Worm (Caenorhabditis elegans) whole organism, L4 larva: Measurements from ENCODE around the gene fkb-1.
A peak's percentile ranks its signal among the peaks of the same experiment; 100 is the strongest.

Experiments used
- F10B5.3 ChIP-seq: sonication (generic microtip); optimal IDR thresholded peaks from 2 replicates; lab custom pipeline; 2016; ENCODE audit warnings: mild to moderate bottlenecking, missing genetic modification characterization, missing compliant biosample characterization
- F26F4.8 ChIP-seq: fragments of 200-800 bp; sonication (Bioruptor generic); conservative IDR thresholded peaks from 2 replicates; pipeline ENCODE4 v1.3.6; 2022; ENCODE audit warnings: missing genetic modification characterization, missing compliant biosample characterization
- F37D6.2 ChIP-seq: sonication (generic microtip); optimal IDR thresholded peaks from 2 replicates; lab custom pipeline; 2016; ENCODE audit warnings: mild to moderate bottlenecking, missing genetic modification characterization, missing compliant biosample characterization
- F49E8.2 ChIP-seq: sonication (generic microtip); optimal IDR thresholded peaks from 2 replicates; lab custom pipeline; 2016; ENCODE audit warnings: missing compliant biosample characterization, mild to moderate bottlenecking, missing genetic modification characterization, borderline replicate concordance
- Y75B8A.6 ChIP-seq: fragments of 200-800 bp; sonication (Bioruptor generic); IDR thresholded peaks from 2 replicates; pipeline ENCODE4 v1.3.6; 2022; ENCODE audit warnings: missing genetic modification reagents, missing genetic modification characterization, missing compliant biosample characterization
- aha-1 ChIP-seq: fragments of 150-350 bp; peaks from one replicate; lab custom pipeline; 2014; ENCODE audit warnings: missing biosample characterization, missing genetic modification characterization
- aly-2 ChIP-seq: sonication (generic microtip); optimal IDR thresholded peaks from 2 replicates; lab custom pipeline; 2018; ENCODE audit warnings: missing biosample characterization, missing genetic modification characterization
- ama-1 ChIP-seq: fragments of 150-350 bp; optimal IDR thresholded peaks from 2 replicates; lab custom pipeline; 2014; ENCODE audit warnings: inconsistent platforms, mixed read lengths
- arid-1 ChIP-seq: fragments of 200-800 bp; sonication (Bioruptor generic); conservative IDR thresholded peaks from 2 replicates; pipeline ENCODE4 v1.3.6; 2022; ENCODE audit warnings: missing genetic modification reagents, missing genetic modification characterization, missing compliant biosample characterization
- ces-1 ChIP-seq: fragments of 150-350 bp; sonication (generic microtip); optimal IDR thresholded peaks from 4 replicates; lab custom pipeline; 2014; ENCODE audit warnings: missing biosample characterization, missing genetic modification reagents, missing genetic modification characterization
- daf-16 ChIP-seq, 3 experiments: sonication (generic microtip); optimal IDR thresholded peaks; 2 replicates each; lab custom pipeline; 2016 to 2017; ENCODE audit warnings: missing genetic modification characterization in 3 of 3, missing genetic modification reagents in 3 of 3, mild to moderate bottlenecking in 2 of 3, missing compliant biosample characterization in 2 of 3, missing biosample characterization in 1 of 3, moderate library complexity in 1 of 3
- daf-8 ChIP-seq: fragments of 200-800 bp; sonication (Bioruptor generic); IDR thresholded peaks from 2 replicates; pipeline ENCODE4 v1.3.6; 2022; ENCODE audit warnings: missing genetic modification characterization, missing compliant biosample characterization
- dmd-6 ChIP-seq: fragments of 200-800 bp; sonication (Bioruptor generic); IDR thresholded peaks from 2 replicates; pipeline ENCODE4 v1.3.6; 2022; ENCODE audit warnings: missing genetic modification reagents, missing genetic modification characterization, missing compliant biosample characterization
- dmd-9 ChIP-seq: fragments of 200-800 bp; sonication (Bioruptor generic); IDR thresholded peaks from 2 replicates; pipeline ENCODE4 v1.3.6; 2022; ENCODE audit warnings: missing genetic modification reagents, missing genetic modification characterization, missing compliant biosample characterization
- duxl-1 ChIP-seq: sonication (generic microtip); optimal IDR thresholded peaks from 2 replicates; lab custom pipeline; 2016; ENCODE audit warnings: mild to moderate bottlenecking, missing genetic modification characterization, moderate library complexity, missing compliant biosample characterization; ENCODE audit not compliant: poor library complexity
- dve-1 ChIP-seq: sonication (generic microtip); optimal IDR thresholded peaks from 2 replicates; lab custom pipeline; 2017; ENCODE audit warnings: antibody characterized with exemption, mild to moderate bottlenecking, missing genetic modification characterization, missing compliant biosample characterization; ENCODE audit not compliant: insufficient read depth
- egl-43 ChIP-seq: fragments of 200-800 bp; sonication (Bioruptor generic); IDR thresholded peaks from 2 replicates; pipeline ENCODE4 v1.3.6; 2022; ENCODE audit warnings: missing genetic modification reagents, missing genetic modification characterization, missing compliant biosample characterization
- fos-1 ChIP-seq: fragments of 150-350 bp; optimal IDR thresholded peaks from 2 replicates; lab custom pipeline; 2014; ENCODE audit warnings: missing biosample characterization, missing genetic modification characterization
- gei-8 ChIP-seq: fragments of 200-800 bp; sonication (Bioruptor generic); optimal IDR thresholded peaks from 2 replicates; lab custom pipeline; 2018; ENCODE audit warnings: mild to moderate bottlenecking, missing genetic modification characterization, missing compliant biosample characterization
- hmg-1.1 ChIP-seq: fragments of 200-800 bp; sonication (Bioruptor generic); IDR thresholded peaks from 2 replicates; pipeline ENCODE4 v1.3.6; 2022; ENCODE audit warnings: missing genetic modification reagents, missing genetic modification characterization, missing compliant biosample characterization
- jun-1 ChIP-seq: fragments of 150-350 bp; optimal IDR thresholded peaks from 2 replicates; lab custom pipeline; 2014; ENCODE audit warnings: missing biosample characterization, missing genetic modification reagents, missing genetic modification characterization
- lin-29 ChIP-seq: fragments of 200-800 bp; sonication (Bioruptor generic); IDR thresholded peaks from 2 replicates; pipeline ENCODE4 v1.3.6; 2022; ENCODE audit warnings: missing genetic modification reagents, missing genetic modification characterization, missing compliant biosample characterization
- lsy-2 ChIP-seq, 2 experiments: fragments of 150-350 bp in 1 of 2; sonication (generic microtip) in 1 of 2; optimal IDR thresholded peaks; 2 replicates each; lab custom pipeline; 2014 to 2017; ENCODE audit warnings: missing biosample characterization in 2 of 2, missing genetic modification characterization in 2 of 2
- madf-9 ChIP-seq: fragments of 200-800 bp; sonication (Bioruptor generic); conservative IDR thresholded peaks from 2 replicates; pipeline ENCODE4 v1.3.6; 2022; ENCODE audit warnings: missing genetic modification reagents, missing genetic modification characterization, missing compliant biosample characterization
- mdt-29 ChIP-seq: fragments of 200-800 bp; sonication (Bioruptor generic); IDR thresholded peaks from 2 replicates; pipeline ENCODE4 v1.3.6; 2022; ENCODE audit warnings: missing genetic modification reagents, missing genetic modification characterization, missing compliant biosample characterization
- mep-1 ChIP-seq: fragments of 150-350 bp; sonication (generic microtip); optimal IDR thresholded peaks from 3 replicates; lab custom pipeline; 2014; ENCODE audit warnings: missing biosample characterization, missing genetic modification characterization
- mxl-2 ChIP-seq: fragments of 200-800 bp; sonication (Bioruptor generic); conservative IDR thresholded peaks from 2 replicates; pipeline ENCODE4 v1.3.6; 2022; ENCODE audit warnings: missing genetic modification reagents, missing genetic modification characterization, missing compliant biosample characterization
- mxl-3 ChIP-seq: fragments of 200-800 bp; sonication (Bioruptor generic); optimal IDR thresholded peaks from 2 replicates; lab custom pipeline; 2018; ENCODE audit warnings: mild to moderate bottlenecking, missing genetic modification characterization, missing compliant biosample characterization
- nhr-10 ChIP-seq: fragments of 150-350 bp; optimal IDR thresholded peaks from 2 replicates; lab custom pipeline; 2014; ENCODE audit warnings: missing biosample characterization, missing genetic modification characterization
- nhr-111 ChIP-seq: fragments of 200-800 bp; sonication (Bioruptor generic); optimal IDR thresholded peaks from 2 replicates; lab custom pipeline; 2018; ENCODE audit warnings: mild to moderate bottlenecking, missing genetic modification characterization, missing compliant biosample characterization
- nhr-42 ChIP-seq: fragments of 200-800 bp; sonication (Bioruptor generic); IDR thresholded peaks from 2 replicates; pipeline ENCODE4 v1.3.6; 2022; ENCODE audit warnings: missing genetic modification characterization, missing compliant biosample characterization
- nhr-48 ChIP-seq: sonication (generic microtip); optimal IDR thresholded peaks from 2 replicates; lab custom pipeline; 2016; ENCODE audit warnings: mild to moderate bottlenecking, missing genetic modification characterization, missing compliant biosample characterization
- nhr-6 ChIP-seq: fragments of 150-350 bp; optimal IDR thresholded peaks from 2 replicates; lab custom pipeline; 2014; ENCODE audit warnings: missing biosample characterization, missing genetic modification characterization
- nhr-76 ChIP-seq: fragments of 150-350 bp; optimal IDR thresholded peaks from 2 replicates; lab custom pipeline; 2014; ENCODE audit warnings: missing biosample characterization, missing genetic modification characterization
- pha-4 ChIP-seq, 2 experiments: fragments of 150-350 bp in 1 of 2; fragments of 200-800 bp in 1 of 2; sonication (Bioruptor generic) in 1 of 2; IDR thresholded peaks in 1 of 2; optimal IDR thresholded peaks in 1 of 2; 2 replicates each; pipeline versions ENCODE4 v1.3.6 to Lab custom; 2014 to 2022; ENCODE audit warnings: missing genetic modification characterization in 2 of 2, missing genetic modification reagents in 2 of 2, missing biosample characterization in 1 of 2, missing compliant biosample characterization in 1 of 2
- rbr-2 ChIP-seq: sonication (generic microtip); optimal IDR thresholded peaks from 2 replicates; lab custom pipeline; 2016; ENCODE audit warnings: missing genotype, missing genetic modification characterization, missing compliant biosample characterization
- sdz-12 ChIP-seq: fragments of 200-800 bp; sonication (Bioruptor generic); optimal IDR thresholded peaks from 2 replicates; lab custom pipeline; 2018; ENCODE audit warnings: mild to moderate bottlenecking, missing genetic modification characterization, missing compliant biosample characterization
- set-16 ChIP-seq: fragments of 200-800 bp; sonication (Bioruptor generic); IDR thresholded peaks from 2 replicates; pipeline ENCODE4 v1.3.6; 2022; ENCODE audit warnings: missing genetic modification reagents, missing genetic modification characterization, missing compliant biosample characterization
- snpc-1.2 ChIP-seq: fragments of 200-800 bp; sonication (Bioruptor generic); IDR thresholded peaks from 2 replicates; pipeline ENCODE4 v1.3.6; 2022; ENCODE audit warnings: missing genetic modification reagents, missing genetic modification characterization, missing compliant biosample characterization
- spr-1 ChIP-seq: sonication (generic microtip); optimal IDR thresholded peaks from 2 replicates; lab custom pipeline; 2016; ENCODE audit warnings: mild to moderate bottlenecking, missing genetic modification characterization, missing compliant biosample characterization
- tra-1 ChIP-seq: fragments of 200-800 bp; sonication (Bioruptor generic); IDR thresholded peaks from 2 replicates; pipeline ENCODE4 v1.3.6; 2022; ENCODE audit warnings: missing genetic modification reagents, missing genetic modification characterization, missing compliant biosample characterization
- unc-130 ChIP-seq: sonication (generic microtip); optimal IDR thresholded peaks from 2 replicates; lab custom pipeline; 2016; ENCODE audit warnings: missing genetic modification reagents, missing genetic modification characterization, missing compliant biosample characterization
- unc-62 ChIP-seq, 3 experiments: fragments of 150-350 bp in 1 of 3; sonication (generic microtip); optimal IDR thresholded peaks in 2 of 3; peaks in 1 of 3; 1 replicate in 1 of 3; 2 replicates in 2 of 3; lab custom pipeline; 2014 to 2017; ENCODE audit warnings: missing biosample characterization in 3 of 3, missing genetic modification characterization in 3 of 3, missing genetic modification reagents in 3 of 3, missing genotype in 1 of 3
- zag-1 ChIP-seq: fragments of 150-350 bp; optimal IDR thresholded peaks from 2 replicates; lab custom pipeline; 2014; ENCODE audit warnings: missing biosample characterization, missing genetic modification characterization
- zfp-3 ChIP-seq: fragments of 200-800 bp; sonication (Bioruptor generic); conservative IDR thresholded peaks from 2 replicates; pipeline ENCODE4 v1.3.6; 2022; ENCODE audit warnings: missing genetic modification reagents, missing genetic modification characterization, missing compliant biosample characterization
- zip-11 ChIP-seq: fragments of 200-800 bp; sonication (Bioruptor generic); IDR thresholded peaks from 2 replicates; pipeline ENCODE4 v1.3.6; 2022; ENCODE audit warnings: missing genetic modification characterization, missing compliant biosample characterization
- ztf-7 ChIP-seq: fragments of 150-350 bp; optimal IDR thresholded peaks from 2 replicates; lab custom pipeline; 2014; ENCODE audit warnings: missing biosample characterization, missing genetic modification characterization

The fkb-1 gene

ce11 chrIV:11022303-11022702 lies 14.1 kb upstream of the fkb-1 start, which contains the start of gene alh-3:
Gene alh-3, plus strand, starts transcription at chrIV:11022603.
- TF ChIP-seq ztf-7 (tag; lab: Kevin White, UChicago) (no peak), pha-4 (GFP tag; IDR thresholded peaks at IDR 0.05; lab: Robert Waterston, UW) (no peak), pha-4 (tag; optimal IDR thresholded peaks at IDR 0.05; lab: Kevin White, UChicago) (no peak), nhr-111 (GFP tag; lab: Kevin White, UChicago) (no peak), tra-1 (GFP tag; lab: Robert Waterston, UW) (no peak), jun-1 (tag; lab: Kevin White, UChicago) (no peak), unc-130 (GFP tag; lab: Kevin White, UChicago) (no peak), ama-1 (no peak), nhr-42 (no peak), dmd-9 (GFP tag; lab: Robert Waterston, UW) (no peak), duxl-1 (tag; lab: Kevin White, UChicago) (no peak), nhr-76 (tag; lab: Kevin White, UChicago) (no peak), fos-1 (tag; lab: Kevin White, UChicago) (no peak), mxl-2 (GFP tag; lab: Robert Waterston, UW) (no peak)

ce11 chrIV:11025941-11026340 lies 10.4 kb upstream of the fkb-1 start:
- TF ChIP-seq aha-1 (tag; lab: Kevin White, UChicago) (no peak), unc-62 (GFP tag; optimal IDR thresholded peaks at IDR 0.05 in 1 of 2; lab: Kevin White, UChicago) (peak in 1 of 2 experiments; percentile 24), unc-62 (tag; optimal IDR thresholded peaks at IDR 0.05; lab: Kevin White, UChicago) (no peak), spr-1 (peak; percentile 77), F26F4.8 (GFP tag; lab: Robert Waterston, UW) (peak; percentile 89), dmd-6 (GFP tag; lab: Robert Waterston, UW) (0 out of 2 replicates have a peak, but pooled peaks have one; percentile 20), dve-1 (no peak), daf-8 (GFP tag; lab: Robert Waterston, UW) (no peak), egl-43 (GFP tag; lab: Robert Waterston, UW) (peak; percentile 93), hmg-1.1 (GFP tag; lab: Robert Waterston, UW) (no peak), F37D6.2 (no peak), daf-16 (GFP tag; optimal IDR thresholded peaks at IDR 0.05; lab: Kevin White, UChicago) (peak; percentile 31 to 64), daf-16 (tag; optimal IDR thresholded peaks at IDR 0.05; lab: Kevin White, UChicago) (peak; percentile 17), gei-8 (GFP tag; lab: Kevin White, UChicago) (peak; percentile 66), lsy-2 (tag; optimal IDR thresholded peaks at IDR 0.05; lab: Kevin White, UChicago) (no peak), aly-2 (tag; lab: Kevin White, UChicago) (no peak), nhr-10 (no peak), zag-1 (tag; lab: Kevin White, UChicago) (no peak), unc-130 (GFP tag; lab: Kevin White, UChicago) (peak; percentile 75), nhr-48 (tag; lab: Kevin White, UChicago) (peak; percentile 43), snpc-1.2 (GFP tag; lab: Robert Waterston, UW) (peak; percentile 92), lin-29 (GFP tag; lab: Robert Waterston, UW) (0 out of 2 replicates have a peak, but pooled peaks have one; percentile 32), rbr-2 (tag; lab: Kevin White, UChicago) (peak; percentile 42), Y75B8A.6 (GFP tag; lab: Robert Waterston, UW) (peak; percentile 75; the same call in 1 of the 2 replicates), arid-1 (GFP tag; lab: Robert Waterston, UW) (peak; percentile 74), zip-11 (GFP tag; lab: Robert Waterston, UW) (no peak), F49E8.2 (tag; lab: Kevin White, UChicago) (peak; percentile 91), nhr-111 (GFP tag; lab: Kevin White, UChicago) (peak; percentile 75), sdz-12 (no peak), nhr-6 (tag; lab: Kevin White, UChicago) (peak; percentile 10), ces-1 (GFP tag; lab: Kevin White, UChicago) (no peak), set-16 (GFP tag; lab: Robert Waterston, UW) (peak; percentile 39; the same call in 1 of the 2 replicates), zfp-3 (peak; percentile 67), mxl-3 (GFP tag; lab: Kevin White, UChicago) (peak; percentile 75), mdt-29 (peak; percentile 57; the same call in 1 of the 2 replicates), madf-9 (GFP tag; lab: Robert Waterston, UW) (peak; percentile 74), mep-1 (tag; lab: Kevin White, UChicago) (peak; percentile 27), F10B5.3 (tag; lab: Kevin White, UChicago) (peak; percentile 35), mxl-2 (GFP tag; lab: Robert Waterston, UW) (0 out of 2 replicates have a peak, but pooled peaks have one; percentile 23)
